Fruit fly (Drosophila melanogaster): ENCODE results near the gene CG13318.

The CG13318 gene

dm6 chr3R:8811323-8811936 lies 38.9 kb upstream of the CG13318 start (continued):
- peak; percentile 99 for TF ChIP-seq CG17829 (tag; optimal IDR thresholded peaks at IDR 0.05)
- TF ChIP-seq CG30431 (GFP tag; optimal IDR thresholded peaks at IDR 0.05) = peak; percentile 97
- TF ChIP-seq ranshi (GFP tag; IDR thresholded peaks at IDR 0.05) = peak; percentile 99
- TF ChIP-seq CG14860 (GFP tag; IDR thresholded peaks at IDR 0.05; ENCODE audit: partially characterized antibody) = no peak
- TF ChIP-seq HLHmδ (GFP tag; optimal IDR thresholded peaks at IDR 0.05) = peak; percentile 89
- peak; percentile 98 for TF ChIP-seq Nf-YA (GFP tag; IDR thresholded peaks at IDR 0.05)
- TF ChIP-seq hb (GFP tag; IDR thresholded peaks at IDR 0.05; ENCODE audit: partially characterized antibody) = no peak
- peak; percentile 99 for TF ChIP-seq chn (GFP tag; optimal IDR thresholded peaks at IDR 0.05)
- TF ChIP-seq tgo (GFP tag; IDR thresholded peaks at IDR 0.05) = peak; percentile 99
- peak; percentile 99 for TF ChIP-seq tio (GFP tag; optimal IDR thresholded peaks at IDR 0.05)
- peak; percentile 96 for TF ChIP-seq sd (tag; optimal IDR thresholded peaks at IDR 0.05)
- no peak for TF ChIP-seq pan (optimal IDR thresholded peaks at IDR 0.05)
- TF ChIP-seq pan (GFP tag; optimal IDR thresholded peaks at IDR 0.05 in 1 of 2, IDR thresholded peaks at IDR 0.05 in 1 of 2) = peak in 1 of 2 experiments; percentile 99
- peak; percentile 98 for TF ChIP-seq phol (tag; optimal IDR thresholded peaks at IDR 0.05)
- peak; percentile 98 for TF ChIP-seq CG32767 (GFP tag; IDR thresholded peaks at IDR 0.05)
- TF ChIP-seq sug (tag; optimal IDR thresholded peaks at IDR 0.05) = peak; percentile 98
- peak; percentile 93 for TF ChIP-seq p53 (GFP tag; optimal IDR thresholded peaks at IDR 0.05)
- TF ChIP-seq insv (GFP tag; optimal IDR thresholded peaks at IDR 0.05) = peak; percentile 69 to 77
- peak; percentile 99 for TF ChIP-seq Ssrp (tag; optimal IDR thresholded peaks at IDR 0.05)
- TF ChIP-seq sqz (GFP tag; optimal IDR thresholded peaks at IDR 0.05) = peak; percentile 97
- peak; percentile 95 for TF ChIP-seq YL-1 (GFP tag; optimal IDR thresholded peaks at IDR 0.05)
- peak; percentile 99 for TF ChIP-seq CG30403 (GFP tag; optimal IDR thresholded peaks at IDR 0.05)
- peak; percentile 95 for TF ChIP-seq wek (GFP tag; optimal IDR thresholded peaks at IDR 0.05)
- TF ChIP-seq CG43689 (GFP tag; IDR thresholded peaks at IDR 0.05) = peak; percentile 97
- TF ChIP-seq CG7271 (tag; optimal IDR thresholded peaks at IDR 0.05) = peak; percentile 87
- peak; percentile 97 for TF ChIP-seq trh (GFP tag; optimal IDR thresholded peaks at IDR 0.05)
- TF ChIP-seq jing (GFP tag; optimal IDR thresholded peaks at IDR 0.05) = peak; percentile 99
- TF ChIP-seq nerfin-1 (tag; optimal IDR thresholded peaks at IDR 0.05) = peak; percentile 96
- peak; percentile 98 for TF ChIP-seq CG12155 (GFP tag; optimal IDR thresholded peaks at IDR 0.05)
- TF ChIP-seq CG6272 (GFP tag; IDR thresholded peaks at IDR 0.05) = peak; percentile 96
- TF ChIP-seq psq (GFP tag; optimal IDR thresholded peaks at IDR 0.05) = peak; percentile 95
- peak; percentile 98 for TF ChIP-seq jumu (GFP tag; optimal IDR thresholded peaks at IDR 0.05)
- peak; percentile 97 for TF ChIP-seq sens-2 (GFP tag; IDR thresholded peaks at IDR 0.05)
- TF ChIP-seq CG5245 (GFP tag; optimal IDR thresholded peaks at IDR 0.05) = peak; percentile 98
- TF ChIP-seq CG4854 (GFP tag; optimal IDR thresholded peaks at IDR 0.05) = peak; percentile 98
- peak; percentile 99 for TF ChIP-seq oc (tag; optimal IDR thresholded peaks at IDR 0.05)
- TF ChIP-seq mld (GFP tag; IDR thresholded peaks at IDR 0.05; ENCODE audit: partially characterized antibody) = no peak
- TF ChIP-seq trem (tag; optimal IDR thresholded peaks at IDR 0.05) = peak; percentile 94
- TF ChIP-seq gcm2 (GFP tag; optimal IDR thresholded peaks at IDR 0.05) = peak; percentile 98
- TF ChIP-seq CG9876 (GFP tag; optimal IDR thresholded peaks at IDR 0.05) = peak; percentile 95
- TF ChIP-seq CG2712 (tag; optimal IDR thresholded peaks at IDR 0.05) = peak; percentile 99
- TF ChIP-seq CG18011 (GFP tag; optimal IDR thresholded peaks at IDR 0.05) = peak; percentile 92
- peak; percentile 99 for TF ChIP-seq NfI (GFP tag; optimal IDR thresholded peaks at IDR 0.05)
- TF ChIP-seq nmo (GFP tag; optimal IDR thresholded peaks at IDR 0.05) = peak; percentile 99
- TF ChIP-seq ase (GFP tag; IDR thresholded peaks at IDR 0.05) = peak; percentile 98
- TF ChIP-seq bowl (GFP tag; IDR thresholded peaks at IDR 0.05) = peak; percentile 97
- peak; percentile 98 for TF ChIP-seq CG1603 (tag; optimal IDR thresholded peaks at IDR 0.05)
- TF ChIP-seq hkb (optimal IDR thresholded peaks at IDR 0.05) = no peak
- peak; percentile 99 for TF ChIP-seq hkb (GFP tag; IDR thresholded peaks at IDR 0.05)
- peak; percentile 99 for TF ChIP-seq CG12219 (GFP tag; optimal IDR thresholded peaks at IDR 0.05)

All from whole organism, embryonic.